Worm (Caenorhabditis elegans): ENCODE results near the gene C38C3.3.

- TF ChIP-seq jun-1 (tag; optimal IDR thresholded peaks at IDR 0.05) (no peak), unc-62 (GFP tag; optimal IDR thresholded peaks at IDR 0.05) (no peak), zag-1 (tag; optimal IDR thresholded peaks at IDR 0.05) (no peak), ama-1 (optimal IDR thresholded peaks at IDR 0.05) (no peak), unc-39 (tag; optimal IDR thresholded peaks at IDR 0.05) (no peak), ztf-4 (tag; optimal IDR thresholded peaks at IDR 0.05) (no peak), tbx-2 (tag; optimal IDR thresholded peaks at IDR 0.05) (no peak), nhr-77 (tag; optimal IDR thresholded peaks at IDR 0.05) (no peak), nhr-76 (tag; optimal IDR thresholded peaks at IDR 0.05) (no peak), nhr-12 (tag; optimal IDR thresholded peaks at IDR 0.05) (no peak), ceh-82 (tag; optimal IDR thresholded peaks at IDR 0.05) (no peak), skn-1 (tag; optimal IDR thresholded peaks at IDR 0.05) (no peak)
Observed at ce11 chrV:1486031-1486430, 9.4 kb upstream of the C38C3.3 start.
